Worm (Caenorhabditis elegans): Measurements from ENCODE around the gene flp-4.

ce11 chrII:10012490-10012889 is 36.2 kb upstream of the flp-4 start:
- TF ChIP-seq nhr-12 (tag; optimal IDR thresholded peaks at IDR 0.05) (no peak), lin-32 (GFP tag; optimal IDR thresholded peaks at IDR 0.05) (no peak), nhr-28 (tag; optimal IDR thresholded peaks at IDR 0.05) (no peak), unc-62 (GFP tag; optimal IDR thresholded peaks at IDR 0.05) (no peak), nhr-76 (tag; optimal IDR thresholded peaks at IDR 0.05) (no peak), ceh-39 (tag; optimal IDR thresholded peaks at IDR 0.05) (no peak)

Measured in whole organism, mixed stage, embryonic.